Worm (Caenorhabditis elegans) whole organism, L4 larva: ENCODE data around the gene F13H10.5.

Experiments used
- D1046.2 ChIP-seq: fragments of 200-800 bp; sonication (Bioruptor generic); IDR thresholded peaks from 2 replicates; pipeline ENCODE4 v1.3.6; 2022; ENCODE audit warnings: missing genetic modification characterization, missing compliant biosample characterization
- T20F7.1 ChIP-seq: fragments of 200-800 bp; sonication (Bioruptor generic); optimal IDR thresholded peaks from 2 replicates; lab custom pipeline; 2018; ENCODE audit warnings: mild to moderate bottlenecking, missing genetic modification characterization, missing compliant biosample characterization
- ZK546.5 ChIP-seq, 2 experiments: sonication (generic microtip); optimal IDR thresholded peaks; 2 replicates each; lab custom pipeline; 2017; ENCODE audit warnings: missing biosample characterization in 2 of 2, missing genetic modification characterization in 2 of 2
- hlh-30 ChIP-seq: sonication (generic microtip); optimal IDR thresholded peaks from 2 replicates; lab custom pipeline; 2017; ENCODE audit warnings: antibody characterized with exemption, mild to moderate bottlenecking, missing genetic modification characterization, missing compliant biosample characterization; ENCODE audit not compliant: insufficient read depth
- lin-39 ChIP-seq: fragments of 150-350 bp; optimal IDR thresholded peaks from 2 replicates; lab custom pipeline; 2014; ENCODE audit warnings: missing biosample characterization, missing genetic modification reagents, missing genetic modification characterization
- mdl-1 ChIP-seq, 2 experiments: fragments of 150-350 bp in 1 of 2; sonication (generic microtip) in 1 of 2; optimal IDR thresholded peaks; 2 replicates each; lab custom pipeline; 2014 to 2017; ENCODE audit warnings: missing biosample characterization in 2 of 2, missing genetic modification characterization in 2 of 2
- mxl-3 ChIP-seq: fragments of 200-800 bp; sonication (Bioruptor generic); optimal IDR thresholded peaks from 2 replicates; lab custom pipeline; 2018; ENCODE audit warnings: mild to moderate bottlenecking, missing genetic modification characterization, missing compliant biosample characterization
- nhr-237 ChIP-seq: sonication (generic microtip); optimal IDR thresholded peaks from 2 replicates; lab custom pipeline; 2017; ENCODE audit warnings: missing biosample characterization, missing genetic modification characterization
- sdz-12 ChIP-seq: fragments of 200-800 bp; sonication (Bioruptor generic); optimal IDR thresholded peaks from 2 replicates; lab custom pipeline; 2018; ENCODE audit warnings: mild to moderate bottlenecking, missing genetic modification characterization, missing compliant biosample characterization
- skn-1 ChIP-seq: fragments of 150-350 bp; optimal IDR thresholded peaks from 2 replicates; lab custom pipeline; 2014; ENCODE audit warnings: missing biosample characterization, missing genetic modification characterization
- spr-3 ChIP-seq: fragments of 200-800 bp; sonication (Bioruptor generic); optimal IDR thresholded peaks from 2 replicates; lab custom pipeline; 2018; ENCODE audit warnings: mild to moderate bottlenecking, missing genetic modification characterization, missing compliant biosample characterization
- unc-130 ChIP-seq: sonication (generic microtip); optimal IDR thresholded peaks from 2 replicates; lab custom pipeline; 2016; ENCODE audit warnings: missing genetic modification reagents, missing genetic modification characterization, missing compliant biosample characterization
- ztf-7 ChIP-seq: fragments of 150-350 bp; optimal IDR thresholded peaks from 2 replicates; lab custom pipeline; 2014; ENCODE audit warnings: missing biosample characterization, missing genetic modification characterization

- no peak for TF ChIP-seq ztf-7 (tag; lab: Kevin White, UChicago)
- TF ChIP-seq D1046.2, result no peak
- no peak for TF ChIP-seq lin-39 (tag; lab: Kevin White, UChicago)
- no peak for TF ChIP-seq sdz-12 (GFP tag; lab: Kevin White, UChicago)
- no peak for TF ChIP-seq hlh-30
- TF ChIP-seq mxl-3 (GFP tag; lab: Kevin White, UChicago), result no peak
- TF ChIP-seq T20F7.1, result no peak
- TF ChIP-seq skn-1 (tag; lab: Kevin White, UChicago), result no peak
- TF ChIP-seq unc-130, result no peak
- TF ChIP-seq nhr-237 (tag; lab: Kevin White, UChicago), result no peak
- no peak for TF ChIP-seq spr-3
- TF ChIP-seq ZK546.5 (tag; optimal IDR thresholded peaks at IDR 0.05; lab: Kevin White, UChicago), result no peak
- no peak for TF ChIP-seq mdl-1 (tag; optimal IDR thresholded peaks at IDR 0.05; lab: Kevin White, UChicago)
Measured at ce11 chrIV:11008996-11009395, 18.2 kb downstream of the F13H10.5 start, which contains the start of gene F13H10.6.
